Worm (Caenorhabditis elegans) whole organism, L2 larva: ENCODE measurements around the gene epi-1.

Experiments
- C34F6.9 ChIP-seq: fragments of 150-350 bp; optimal IDR thresholded peaks from 2 replicates; lab custom pipeline; 2014; ENCODE audit warnings: missing biosample characterization, missing genetic modification characterization
- F13H6.1 ChIP-seq: sonication (generic microtip); optimal IDR thresholded peaks from 2 replicates; lab custom pipeline; 2016; ENCODE audit warnings: missing genetic modification characterization, missing compliant biosample characterization
- R02D3.7 ChIP-seq: fragments of 150-350 bp; optimal IDR thresholded peaks from 2 replicates; lab custom pipeline; 2014; ENCODE audit warnings: missing biosample characterization, missing genetic modification characterization
- Y55F3AM.14 ChIP-seq: fragments of 200-800 bp; sonication (Bioruptor generic); optimal IDR thresholded peaks from 2 replicates; lab custom pipeline; 2018; ENCODE audit warnings: mild to moderate bottlenecking, missing genetic modification characterization, missing compliant biosample characterization
- ZK546.5 ChIP-seq: sonication (generic microtip); optimal IDR thresholded peaks from 2 replicates; lab custom pipeline; 2017; ENCODE audit warnings: missing biosample characterization, missing genetic modification characterization
- alr-1 ChIP-seq: fragments of 150-350 bp; optimal IDR thresholded peaks from 2 replicates; lab custom pipeline; 2014; ENCODE audit warnings: missing biosample characterization, missing genetic modification characterization
- aly-2 ChIP-seq: fragments of 150-350 bp; optimal IDR thresholded peaks from 2 replicates; lab custom pipeline; 2014; ENCODE audit warnings: missing biosample characterization, missing genetic modification characterization
- blmp-1 ChIP-seq: sonication (generic microtip); optimal IDR thresholded peaks from 2 replicates; lab custom pipeline; 2017; ENCODE audit warnings: missing genetic modification characterization, mild to moderate bottlenecking, missing compliant biosample characterization, antibody characterized with exemption, moderate library complexity; ENCODE audit not compliant: insufficient read depth
- egl-27 ChIP-seq: sonication (generic microtip); optimal IDR thresholded peaks from 3 replicates; lab custom pipeline; 2017; ENCODE audit warnings: missing biosample characterization, missing genetic modification reagents, missing genetic modification characterization
- elt-1 ChIP-seq: fragments of 150-350 bp; optimal IDR thresholded peaks from 2 replicates; lab custom pipeline; 2014; ENCODE audit warnings: missing biosample characterization, missing genetic modification characterization
- elt-3 ChIP-seq: sonication (generic microtip); optimal IDR thresholded peaks from 2 replicates; lab custom pipeline; 2017; ENCODE audit warnings: missing biosample characterization, missing genetic modification characterization
- gmeb-1 ChIP-seq: fragments of 150-350 bp; optimal IDR thresholded peaks from 2 replicates; lab custom pipeline; 2014; ENCODE audit warnings: missing biosample characterization, missing genetic modification characterization
- lin-11 ChIP-seq: fragments of 150-350 bp; sonication (generic microtip); optimal IDR thresholded peaks from 2 replicates; lab custom pipeline; 2014; ENCODE audit warnings: missing biosample characterization, missing genetic modification characterization, inconsistent platforms, mixed read lengths
- lin-13 ChIP-seq: fragments of 150-350 bp; optimal IDR thresholded peaks from 2 replicates; lab custom pipeline; 2014; ENCODE audit warnings: missing biosample characterization, missing genetic modification reagents, missing genetic modification characterization
- lin-39 ChIP-seq: fragments of 150-350 bp; optimal IDR thresholded peaks from 2 replicates; lab custom pipeline; 2014; ENCODE audit warnings: missing biosample characterization, missing genetic modification reagents, missing genetic modification characterization
- lsy-2 ChIP-seq, 2 experiments: fragments of 150-350 bp in 1 of 2; sonication (generic microtip) in 1 of 2; optimal IDR thresholded peaks; 2 replicates each; lab custom pipeline; 2014 to 2017; ENCODE audit warnings: missing biosample characterization in 2 of 2, missing genetic modification characterization in 2 of 2
- mab-5 ChIP-seq: fragments of 150-350 bp; optimal IDR thresholded peaks from 2 replicates; lab custom pipeline; 2014; ENCODE audit warnings: missing biosample characterization, missing genetic modification characterization
- mdl-1 ChIP-seq, 2 experiments: fragments of 150-350 bp in 1 of 2; sonication (generic microtip) in 1 of 2; optimal IDR thresholded peaks; 2 replicates each; lab custom pipeline; 2017; ENCODE audit warnings: missing biosample characterization in 2 of 2, missing genetic modification characterization in 2 of 2
- nhr-10 ChIP-seq: sonication (generic microtip); optimal IDR thresholded peaks from 2 replicates; lab custom pipeline; 2017; ENCODE audit warnings: missing biosample characterization, missing genetic modification characterization
- nhr-11 ChIP-seq: fragments of 150-350 bp; optimal IDR thresholded peaks from 2 replicates; lab custom pipeline; 2014; ENCODE audit warnings: missing biosample characterization, missing genetic modification characterization
- nhr-129 ChIP-seq: fragments of 150-350 bp; optimal IDR thresholded peaks from 2 replicates; lab custom pipeline; 2014; ENCODE audit warnings: missing biosample characterization, missing genetic modification characterization
- nhr-21 ChIP-seq: fragments of 150-350 bp; optimal IDR thresholded peaks from 2 replicates; lab custom pipeline; 2014; ENCODE audit warnings: missing biosample characterization, missing genetic modification characterization
- nhr-23 ChIP-seq: fragments of 150-350 bp; optimal IDR thresholded peaks from 2 replicates; lab custom pipeline; 2014; ENCODE audit warnings: missing biosample characterization, missing genetic modification reagents, missing genetic modification characterization
- nhr-237 ChIP-seq: fragments of 150-350 bp; optimal IDR thresholded peaks from 2 replicates; lab custom pipeline; 2014; ENCODE audit warnings: missing biosample characterization, missing genetic modification characterization
- nhr-77 ChIP-seq: fragments of 150-350 bp; optimal IDR thresholded peaks from 2 replicates; lab custom pipeline; 2014; ENCODE audit warnings: missing biosample characterization, missing genetic modification characterization
- peb-1 ChIP-seq: fragments of 150-350 bp; optimal IDR thresholded peaks from 2 replicates; lab custom pipeline; 2014; ENCODE audit warnings: missing biosample characterization, missing genetic modification characterization
- sem-4 ChIP-seq: fragments of 150-350 bp; optimal IDR thresholded peaks from 2 replicates; lab custom pipeline; 2014; ENCODE audit warnings: missing biosample characterization, missing genetic modification reagents, missing genetic modification characterization
- skn-1 ChIP-seq: sonication (generic microtip); optimal IDR thresholded peaks from 2 replicates; lab custom pipeline; 2017; ENCODE audit warnings: missing biosample characterization, missing genetic modification characterization
- sma-3 ChIP-seq: sonication (generic microtip); optimal IDR thresholded peaks from 2 replicates; lab custom pipeline; 2016; ENCODE audit warnings: missing genetic modification reagents, missing genetic modification characterization, missing compliant biosample characterization
- sma-9 ChIP-seq, 2 experiments: fragments of 150-350 bp in 1 of 2; sonication (generic microtip) in 1 of 2; optimal IDR thresholded peaks; 2 replicates each; lab custom pipeline; 2014 to 2016; ENCODE audit warnings: missing genetic modification characterization in 2 of 2, mild to moderate bottlenecking in 1 of 2, missing biosample characterization in 1 of 2, missing compliant biosample characterization in 1 of 2, missing genetic modification reagents in 1 of 2, moderate library complexity in 1 of 2
- snpc-4 ChIP-seq: fragments of 150-350 bp; optimal IDR thresholded peaks from 2 replicates; lab custom pipeline; 2014; ENCODE audit warnings: missing biosample characterization, missing genetic modification characterization
- unc-62 ChIP-seq: fragments of 150-350 bp; optimal IDR thresholded peaks from 2 replicates; lab custom pipeline; 2014; ENCODE audit warnings: missing biosample characterization, missing genetic modification reagents, missing genetic modification characterization
- zag-1 ChIP-seq: fragments of 150-350 bp; optimal IDR thresholded peaks from 2 replicates; lab custom pipeline; 2014; ENCODE audit warnings: missing biosample characterization, missing genetic modification characterization
- ztf-11 ChIP-seq: sonication (generic microtip); optimal IDR thresholded peaks from 2 replicates; lab custom pipeline; 2017; ENCODE audit warnings: missing biosample characterization, missing genetic modification characterization

The epi-1 gene

ce11 chrIV:10668561-10668960 is 1.9 kb downstream of the epi-1 start:
- TF ChIP-seq lin-39, result no peak
- TF ChIP-seq alr-1 (tag; lab: Kevin White, UChicago), result no peak
- no peak for TF ChIP-seq nhr-10 (tag; lab: Kevin White, UChicago)
- TF ChIP-seq elt-1 (tag; lab: Kevin White, UChicago), result no peak
- no peak for TF ChIP-seq Y55F3AM.14 (GFP tag; lab: Kevin White, UChicago)
- no peak for TF ChIP-seq ZK546.5 (tag; lab: Kevin White, UChicago)
- TF ChIP-seq nhr-11 (tag; lab: Kevin White, UChicago), result no peak
- TF ChIP-seq sma-3 (GFP tag; lab: Kevin White, UChicago), result no peak
- no peak for TF ChIP-seq blmp-1 (tag; lab: Kevin White, UChicago)
- TF ChIP-seq F13H6.1 (tag; lab: Kevin White, UChicago), result no peak
- no peak for TF ChIP-seq lin-11
- TF ChIP-seq snpc-4, result no peak
- TF ChIP-seq, all 48 proteins: peak for 0

ce11 chrIV:10680379-10680778 is 13.8 kb downstream of the epi-1 start, which contains the start of gene K08C7.4:
TSS of gene K08C7.4 (minus strand) at chrIV:10680479.
- TF ChIP-seq lin-39 (no peak), elt-3 (tag; lab: Kevin White, UChicago) (no peak), lsy-2 (tag; optimal IDR thresholded peaks at IDR 0.05; lab: Kevin White, UChicago) (no peak), skn-1 (tag; lab: Kevin White, UChicago) (no peak), nhr-237 (tag; lab: Kevin White, UChicago) (no peak), mab-5 (tag; lab: Kevin White, UChicago) (no peak), C34F6.9 (tag; lab: Kevin White, UChicago) (no peak), R02D3.7 (tag; lab: Kevin White, UChicago) (no peak), ZK546.5 (tag; lab: Kevin White, UChicago) (no peak), gmeb-1 (tag; lab: Kevin White, UChicago) (no peak), snpc-4 (no peak), nhr-23 (no peak), nhr-10 (tag; lab: Kevin White, UChicago) (no peak), nhr-21 (tag; lab: Kevin White, UChicago) (no peak), mdl-1 (tag; optimal IDR thresholded peaks at IDR 0.05; lab: Kevin White, UChicago) (no peak), nhr-129 (tag; lab: Kevin White, UChicago) (no peak), egl-27 (tag; lab: Kevin White, UChicago) (no peak), F13H6.1 (tag; lab: Kevin White, UChicago) (no peak), nhr-77 (no peak), ztf-11 (tag; lab: Kevin White, UChicago) (no peak)
- TF ChIP-seq, all 48 proteins: peak for 0

ce11 chrIV:10682155-10682749 is 15.6 kb downstream of the epi-1 start, which contains the start of gene fmo-2:
TSS of gene fmo-2 (plus strand) at chrIV:10682524.
- TF ChIP-seq sma-9 (GFP tag; optimal IDR thresholded peaks at IDR 0.05; lab: Kevin White, UChicago) (peak; percentile 66), sma-9 (tag; optimal IDR thresholded peaks at IDR 0.05; lab: Kevin White, UChicago) (no peak), nhr-129 (tag; lab: Kevin White, UChicago) (peak; percentile 30), ztf-11 (tag; lab: Kevin White, UChicago) (no peak), peb-1 (tag; lab: Kevin White, UChicago) (no peak), mdl-1 (tag; optimal IDR thresholded peaks at IDR 0.05; lab: Kevin White, UChicago) (peak in 1 of 2 experiments; percentile 22), C34F6.9 (tag; lab: Kevin White, UChicago) (no peak), nhr-21 (tag; lab: Kevin White, UChicago) (peak; percentile 65), nhr-10 (tag; lab: Kevin White, UChicago) (no peak)

ce11 chrIV:10685758-10686157 is 19.1 kb downstream of the epi-1 start, which contains the start of the genes K08C7.6 and R102.1:
TSS of gene K08C7.6 (minus strand) at chrIV:10685858.
TSS of gene R102.1 (plus strand) at chrIV:10686048.
- TF ChIP-seq elt-1 (tag; lab: Kevin White, UChicago), result no peak
- TF ChIP-seq aly-2, result no peak
- no peak for TF ChIP-seq nhr-10 (tag; lab: Kevin White, UChicago)
- no peak for TF ChIP-seq nhr-237 (tag; lab: Kevin White, UChicago)
- no peak for TF ChIP-seq egl-27 (tag; lab: Kevin White, UChicago)
- TF ChIP-seq unc-62, result no peak
- TF ChIP-seq zag-1, result no peak
- TF ChIP-seq lin-13 (GFP tag; lab: Kevin White, UChicago), result no peak
- no peak for TF ChIP-seq sem-4 (tag; lab: Kevin White, UChicago)
- TF ChIP-seq R02D3.7 (tag; lab: Kevin White, UChicago), result no peak
- TF ChIP-seq blmp-1 (tag; lab: Kevin White, UChicago), result no peak
- no peak for TF ChIP-seq nhr-77
- no peak for TF ChIP-seq skn-1 (tag; lab: Kevin White, UChicago)
